Worm (Caenorhabditis elegans) whole organism, mixed stage, embryonic: Measurements from ENCODE around the gene col-114.

Source experiments
- elt-1 ChIP-seq: sonication (generic microtip); optimal IDR thresholded peaks from 2 replicates; lab custom pipeline; 2017; ENCODE audit warnings: missing genetic modification characterization, mild to moderate bottlenecking, missing compliant biosample characterization, antibody characterized with exemption, moderate library complexity, borderline replicate concordance; ENCODE audit not compliant: insufficient read depth
- lsy-2 ChIP-seq: fragments of 150-350 bp; optimal IDR thresholded peaks from 2 replicates; lab custom pipeline; 2014; ENCODE audit warnings: missing biosample characterization, missing genetic modification characterization
- mab-5 ChIP-seq: fragments of 150-350 bp; optimal IDR thresholded peaks from 2 replicates; lab custom pipeline; 2014; ENCODE audit warnings: missing biosample characterization, missing genetic modification characterization
- nhr-2 ChIP-seq: fragments of 150-350 bp; optimal IDR thresholded peaks from 2 replicates; lab custom pipeline; 2014; ENCODE audit warnings: missing biosample characterization, missing genetic modification characterization
- nhr-237 ChIP-seq: fragments of 150-350 bp; optimal IDR thresholded peaks from 2 replicates; lab custom pipeline; 2014; ENCODE audit warnings: missing biosample characterization, missing genetic modification characterization
- nhr-28 ChIP-seq: fragments of 150-350 bp; optimal IDR thresholded peaks from 2 replicates; lab custom pipeline; 2014; ENCODE audit warnings: missing biosample characterization, missing genetic modification characterization
- nhr-76 ChIP-seq: sonication (generic microtip); optimal IDR thresholded peaks from 2 replicates; lab custom pipeline; 2017; ENCODE audit warnings: missing biosample characterization, missing genetic modification characterization
- snpc-4 ChIP-seq: fragments of 150-350 bp; optimal IDR thresholded peaks from 2 replicates; lab custom pipeline; 2014; ENCODE audit warnings: missing biosample characterization, missing genetic modification characterization

DNA sequence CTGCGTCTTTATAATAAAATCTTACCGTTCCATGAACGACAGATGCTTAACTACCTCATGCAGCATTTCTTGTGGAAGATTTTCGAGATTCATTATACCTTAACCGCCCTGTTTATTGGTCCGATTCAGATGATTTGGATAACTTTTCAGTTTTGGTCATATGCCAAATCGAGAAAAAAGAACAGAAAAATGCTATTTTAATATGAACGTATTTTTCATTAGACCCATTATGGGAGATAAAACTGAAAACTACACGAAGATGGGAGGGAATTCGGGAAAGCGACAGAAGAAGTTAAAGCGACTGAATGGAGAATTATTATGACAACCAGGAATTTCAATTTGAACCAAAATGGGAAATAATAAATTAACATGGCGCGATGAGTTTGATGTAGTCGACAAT is 19.4 kb downstream of the col-114 start, which contains the start of gene R13A1.10:
- TF ChIP-seq nhr-237 (tag; lab: Kevin White, UChicago) (no peak), nhr-28 (tag; lab: Kevin White, UChicago) (no peak), lsy-2 (tag; lab: Kevin White, UChicago) (no peak), mab-5 (tag; lab: Kevin White, UChicago) (no peak), nhr-76 (tag; lab: Kevin White, UChicago) (no peak), elt-1 (no peak), snpc-4 (tag; lab: Kevin White, UChicago) (no peak), nhr-2 (tag; lab: Kevin White, UChicago) (no peak)
